Worm (Caenorhabditis elegans) whole organism, L4 larva: ENCODE results near the gene idpp-3.

Source experiments
- D1046.2 ChIP-seq: fragments of 200-800 bp; sonication (Bioruptor generic); IDR thresholded peaks from 2 replicates; pipeline ENCODE4 v1.3.6; 2022; ENCODE audit warnings: missing genetic modification characterization, missing compliant biosample characterization
- aha-1 ChIP-seq: fragments of 150-350 bp; peaks from one replicate; lab custom pipeline; 2014; ENCODE audit warnings: missing biosample characterization, missing genetic modification characterization
- ama-1 ChIP-seq: fragments of 150-350 bp; optimal IDR thresholded peaks from 2 replicates; lab custom pipeline; 2014; ENCODE audit warnings: inconsistent platforms, mixed read lengths
- ces-1 ChIP-seq: fragments of 150-350 bp; sonication (generic microtip); optimal IDR thresholded peaks from 4 replicates; lab custom pipeline; 2014; ENCODE audit warnings: missing biosample characterization, missing genetic modification reagents, missing genetic modification characterization
- nhr-111 ChIP-seq: fragments of 200-800 bp; sonication (Bioruptor generic); optimal IDR thresholded peaks from 2 replicates; lab custom pipeline; 2018; ENCODE audit warnings: mild to moderate bottlenecking, missing genetic modification characterization, missing compliant biosample characterization
- nhr-6 ChIP-seq: fragments of 150-350 bp; optimal IDR thresholded peaks from 2 replicates; lab custom pipeline; 2014; ENCODE audit warnings: missing biosample characterization, missing genetic modification characterization

- TF ChIP-seq ces-1 (GFP tag; lab: Kevin White, UChicago) (no peak), D1046.2 (GFP tag; lab: Robert Waterston, UW) (no peak), aha-1 (no peak), nhr-6 (no peak), ama-1 (lab: Kevin White, UChicago) (no peak), nhr-111 (GFP tag; lab: Kevin White, UChicago) (no peak)
Measured at ce11 chrX:14916767-14917166, 44.6 kb downstream of the idpp-3 start.
